Worm (Caenorhabditis elegans): ENCODE results near the gene snai-1.
A peak's percentile ranks its signal among the peaks of the same experiment; 100 is the strongest.

- no peak for TF ChIP-seq daf-16 (GFP tag; optimal IDR thresholded peaks at IDR 0.05)
- peak; percentile 78 for TF ChIP-seq daf-16 (tag; optimal IDR thresholded peaks at IDR 0.05)
- TF ChIP-seq zfp-2 (tag; optimal IDR thresholded peaks at IDR 0.05): no peak
- TF ChIP-seq nhr-237 (tag; optimal IDR thresholded peaks at IDR 0.05): no peak
- TF ChIP-seq unc-62 (GFP tag; optimal IDR thresholded peaks at IDR 0.05 in 1 of 2): peak in 1 of 2 experiments; percentile 92
- TF ChIP-seq unc-62 (tag; optimal IDR thresholded peaks at IDR 0.05): no peak
Observed at ce11 chrIV:295734-296201, 17.7 kb downstream of the snai-1 start.
